Fruit fly (Drosophila melanogaster): Measurements from ENCODE around the gene CG10341.

- TF ChIP-seq CTCF (optimal IDR thresholded peaks at IDR 0.05) (no peak), CG8478 (optimal IDR thresholded peaks at IDR 0.05) (no peak)
Measured at dm6 chr2L:18658108-18658507, 40.4 kb upstream of the CG10341 start.
